Worm (Caenorhabditis elegans) whole organism, early embryonic: ENCODE measurements around the gene msp-81.

ENCODE experiments used
- ama-1 ChIP-seq: fragments of 150-350 bp; optimal IDR thresholded peaks from 2 replicates; lab custom pipeline; 2014
- ceh-13 ChIP-seq: fragments of 200-800 bp; sonication (Bioruptor generic); optimal IDR thresholded peaks from 2 replicates; lab custom pipeline; 2018; ENCODE audit warnings: mild to moderate bottlenecking, missing genetic modification characterization, missing compliant biosample characterization
- ets-7 ChIP-seq: sonication (generic microtip); optimal IDR thresholded peaks from 2 replicates; lab custom pipeline; 2016; ENCODE audit warnings: missing genotype, missing genetic modification characterization, missing compliant biosample characterization
- flt-1 ChIP-seq: fragments of 200-800 bp; sonication (Bioruptor generic); IDR thresholded peaks from 2 replicates; pipeline ENCODE4 v1.3.6; 2022; ENCODE audit warnings: missing genetic modification characterization, missing compliant biosample characterization
- hnd-1 ChIP-seq: sonication (generic microtip); optimal IDR thresholded peaks from 2 replicates; lab custom pipeline; 2016; ENCODE audit warnings: missing genetic modification characterization, missing compliant biosample characterization
- tbx-11 ChIP-seq: fragments of 200-800 bp; sonication (Bioruptor generic); IDR thresholded peaks from 2 replicates; pipeline ENCODE4 v1.3.6; 2022; ENCODE audit warnings: missing genetic modification characterization, missing compliant biosample characterization

ce11 chrIV:9842071-9842470 is 5.9 kb upstream of the msp-81 start, which contains the start of gene K07F5.17:
- TF ChIP-seq flt-1 (GFP tag; lab: Robert Waterston, UW): no peak
- TF ChIP-seq ets-7 (tag; lab: Kevin White, UChicago): no peak
- TF ChIP-seq ceh-13 (GFP tag; lab: Kevin White, UChicago): no peak
- no peak for TF ChIP-seq hnd-1 (tag; lab: Kevin White, UChicago)
- no peak for TF ChIP-seq tbx-11 (GFP tag; lab: Robert Waterston, UW)
- no peak for TF ChIP-seq ama-1 (lab: Kevin White, UChicago)
